Fruit fly (Drosophila melanogaster) whole organism, embryonic: ENCODE data around the gene Sqor.

Source experiments
- ATbp ChIP-seq: fragments of 200-800 bp; sonication (Bioruptor generic); optimal IDR thresholded peaks from 2 replicates; lab custom pipeline; 2017; ENCODE audit warnings: missing biosample characterization, mild to moderate bottlenecking, missing genetic modification characterization, missing genetic modification reagents
- Ada2b ChIP-seq: fragments of 200-800 bp; sonication (Bioruptor generic); IDR thresholded peaks from 2 replicates; pipeline ENCODE4 v1.3.6; 2022; ENCODE audit warnings: missing biosample characterization, missing genetic modification characterization
- Atf6 ChIP-seq: fragments of 200-800 bp; sonication (Bioruptor generic); IDR thresholded peaks from 2 replicates; pipeline ENCODE4 v1.3.6; 2022; ENCODE audit warnings: missing biosample characterization, missing genetic modification characterization
- Bteb2 ChIP-seq: fragments of 200-800 bp; sonication (Bioruptor generic); optimal IDR thresholded peaks from 2 replicates; lab custom pipeline; 2016; ENCODE audit warnings: missing biosample characterization, missing genetic modification characterization
- CG10147 ChIP-seq: fragments of 200-800 bp; sonication (Bioruptor generic); optimal IDR thresholded peaks from 2 replicates; lab custom pipeline; 2019; ENCODE audit warnings: missing biosample characterization, mild to moderate bottlenecking, missing genetic modification characterization, moderate library complexity
- CG11247 ChIP-seq: fragments of 200-800 bp; sonication (Bioruptor generic); IDR thresholded peaks from 2 replicates; pipeline ENCODE4 v1.3.6; 2022; ENCODE audit warnings: missing biosample characterization, missing genetic modification characterization
- CG11695 ChIP-seq: fragments of 200-800 bp; sonication (Bioruptor generic); IDR thresholded peaks from 3 replicates; pipeline ENCODE4 v1.3.6; 2022; ENCODE audit warnings: missing biosample characterization, missing genetic modification characterization
- CG13775 ChIP-seq: fragments of 200-800 bp; sonication (Bioruptor generic); optimal IDR thresholded peaks from 3 replicates; lab custom pipeline; 2017; ENCODE audit warnings: missing biosample characterization, mild to moderate bottlenecking, missing genetic modification characterization
- CG14965 ChIP-seq: fragments of 200-800 bp; sonication (Bioruptor generic); optimal IDR thresholded peaks from 2 replicates; lab custom pipeline; 2016; ENCODE audit warnings: missing biosample characterization, missing genetic modification characterization, borderline replicate concordance
- CG16779 ChIP-seq: fragments of 200-800 bp; sonication (Bioruptor generic); IDR thresholded peaks from 2 replicates; pipeline ENCODE4 v1.3.6; 2022; ENCODE audit warnings: missing biosample characterization, missing genetic modification characterization
- CG17361 ChIP-seq: fragments of 200-800 bp; sonication (Bioruptor generic); IDR thresholded peaks from 3 replicates; pipeline ENCODE4 v1.3.6; 2022; ENCODE audit warnings: missing biosample characterization, missing genetic modification characterization
- CG17385 ChIP-seq: fragments of 200-800 bp; sonication (Bioruptor generic); optimal IDR thresholded peaks from 3 replicates; lab custom pipeline; 2018; ENCODE audit warnings: missing biosample characterization, mild to moderate bottlenecking, missing genetic modification characterization
- CG17829 ChIP-seq: fragments of 200-800 bp; optimal IDR thresholded peaks from 2 replicates; lab custom pipeline; 2019; ENCODE audit warnings: missing biosample characterization, mild to moderate bottlenecking, missing genetic modification characterization, moderate library complexity
- CG18619 ChIP-seq: fragments of 200-800 bp; sonication (Bioruptor generic); optimal IDR thresholded peaks from 3 replicates; lab custom pipeline; 2017; ENCODE audit warnings: missing biosample characterization, mild to moderate bottlenecking, missing genetic modification characterization
- CG3407 ChIP-seq: fragments of 200-800 bp; sonication (Bioruptor generic); optimal IDR thresholded peaks from 2 replicates; lab custom pipeline; 2018; ENCODE audit warnings: missing biosample characterization, mild to moderate bottlenecking, missing genetic modification characterization
- CG34376 ChIP-seq: fragments of 200-800 bp; sonication (Bioruptor generic); optimal IDR thresholded peaks from 2 replicates; lab custom pipeline; 2018; ENCODE audit warnings: missing biosample characterization, mild to moderate bottlenecking, missing genetic modification characterization
- CG6765 ChIP-seq: fragments of 200-800 bp; sonication (Bioruptor generic); optimal IDR thresholded peaks from 3 replicates; lab custom pipeline; 2017; ENCODE audit warnings: missing biosample characterization, mild to moderate bottlenecking, missing genetic modification characterization
- CG7372 ChIP-seq: fragments of 200-800 bp; sonication (Bioruptor generic); IDR thresholded peaks from 2 replicates; pipeline ENCODE4 v1.3.6; 2022; ENCODE audit warnings: missing biosample characterization, missing genetic modification characterization
- CG7745 ChIP-seq: fragments of 200-800 bp; sonication (Bioruptor generic); optimal IDR thresholded peaks from 2 replicates; lab custom pipeline; 2018; ENCODE audit warnings: missing biosample characterization, mild to moderate bottlenecking, missing genetic modification characterization, moderate library complexity
- CG7786 ChIP-seq: fragments of 200-800 bp; sonication (Bioruptor generic); optimal IDR thresholded peaks from 2 replicates; lab custom pipeline; 2016; ENCODE audit warnings: missing biosample characterization, missing genetic modification characterization
- CG7839 ChIP-seq: fragments of 200-800 bp; sonication (Bioruptor generic); optimal IDR thresholded peaks from 3 replicates; lab custom pipeline; 2018; ENCODE audit warnings: missing biosample characterization, mild to moderate bottlenecking, missing genetic modification characterization, moderate library complexity
- CG9817 ChIP-seq: fragments of 200-800 bp; sonication (Bioruptor generic); optimal IDR thresholded peaks from 2 replicates; lab custom pipeline; 2018; ENCODE audit warnings: missing biosample characterization, mild to moderate bottlenecking, missing genetic modification characterization, moderate library complexity
- Dfd ChIP-seq, 2 experiments: fragments of >200 bp; optimal IDR thresholded peaks; 2 replicates each; lab custom pipeline; 2017; ENCODE audit warnings: missing biosample characterization in 2 of 2, missing genetic modification characterization in 2 of 2
- Doc2 ChIP-seq: fragments of 200-800 bp; sonication (Bioruptor generic); IDR thresholded peaks from 2 replicates; pipeline ENCODE4 v1.3.6; 2022; ENCODE audit warnings: missing biosample characterization, missing genetic modification characterization
- ERR ChIP-seq: fragments of 200-800 bp; sonication (Bioruptor generic); optimal IDR thresholded peaks from 2 replicates; lab custom pipeline; 2016; ENCODE audit warnings: missing biosample characterization, missing genetic modification characterization
- Elba2 ChIP-seq: fragments of 200-800 bp; sonication (Bioruptor generic); optimal IDR thresholded peaks from 3 replicates; lab custom pipeline; 2016; ENCODE audit warnings: missing biosample characterization, missing genetic modification characterization
- Ets65A ChIP-seq: fragments of 200-800 bp; sonication (Bioruptor generic); peaks from one replicate; lab custom pipeline; 2016; ENCODE audit warnings: missing biosample characterization, missing genetic modification characterization
- Fer1 ChIP-seq: fragments of 200-800 bp; sonication (Bioruptor generic); optimal IDR thresholded peaks from 2 replicates; lab custom pipeline; 2017; ENCODE audit warnings: missing biosample characterization, mild to moderate bottlenecking, missing genetic modification characterization
- GATAe ChIP-seq: fragments of 200-800 bp; sonication (Bioruptor generic); conservative IDR thresholded peaks from 2 replicates; pipeline ENCODE4 v1.3.6; 2022; ENCODE audit warnings: missing biosample characterization, missing genetic modification characterization
- Hmr ChIP-seq: fragments of 200-800 bp; sonication (Bioruptor generic); optimal IDR thresholded peaks from 3 replicates; lab custom pipeline; 2017; ENCODE audit warnings: mild to moderate bottlenecking, missing biosample characterization, missing genetic modification reagents, missing genetic modification characterization
- Hmx ChIP-seq: fragments of 200-800 bp; sonication (Bioruptor generic); optimal IDR thresholded peaks from 2 replicates; lab custom pipeline; 2016; ENCODE audit warnings: missing biosample characterization, missing genetic modification characterization
- Mes4 ChIP-seq: fragments of 200-800 bp; sonication (Bioruptor generic); optimal IDR thresholded peaks from 2 replicates; lab custom pipeline; 2016; ENCODE audit warnings: missing biosample characterization, missing genetic modification characterization
- NfI ChIP-seq: fragments of 200-800 bp; sonication (Bioruptor generic); optimal IDR thresholded peaks from 3 replicates; lab custom pipeline; 2018; ENCODE audit warnings: missing biosample characterization, mild to moderate bottlenecking, missing genetic modification characterization, moderate library complexity
- Six4 ChIP-seq: fragments of 200-800 bp; sonication (Bioruptor generic); optimal IDR thresholded peaks from 2 replicates; lab custom pipeline; 2016; ENCODE audit warnings: missing biosample characterization, missing genetic modification characterization
- Spps ChIP-seq: fragments of 200-800 bp; sonication (Bioruptor generic); optimal IDR thresholded peaks from 2 replicates; lab custom pipeline; 2018; ENCODE audit warnings: missing biosample characterization, mild to moderate bottlenecking, missing genetic modification characterization
- Taf1 ChIP-seq: fragments of 200-800 bp; sonication (Bioruptor generic); IDR thresholded peaks from 2 replicates; pipeline ENCODE4 v1.3.6; 2022; ENCODE audit warnings: missing biosample characterization, missing genetic modification characterization
- Tbp ChIP-seq: fragments of >200 bp; optimal IDR thresholded peaks from 2 replicates; lab custom pipeline; 2018; ENCODE audit warnings: missing biosample characterization, missing genetic modification characterization
- Trl ChIP-seq, 3 experiments: fragments of >200 bp in 2 of 3; fragments of 200-800 bp in 1 of 3; sonication (Bioruptor generic) in 1 of 3; optimal IDR thresholded peaks; 2 replicates in 1 of 3; 3 replicates in 2 of 3; lab custom pipeline; 2016 to 2017; ENCODE audit warnings: missing biosample characterization in 1 of 3, missing genetic modification characterization in 1 of 3
- Usf ChIP-seq: fragments of 200-800 bp; sonication (Bioruptor generic); optimal IDR thresholded peaks from 2 replicates; lab custom pipeline; 2017; ENCODE audit warnings: missing genotype, missing biosample characterization, missing genetic modification characterization
- bcd ChIP-seq: fragments of 200-800 bp; sonication (Bioruptor generic); optimal IDR thresholded peaks from 2 replicates; lab custom pipeline; 2017; ENCODE audit warnings: missing biosample characterization, mild to moderate bottlenecking, missing genetic modification characterization
- crol ChIP-seq: fragments of 200-800 bp; sonication (Bioruptor generic); IDR thresholded peaks from 2 replicates; pipeline ENCODE4 v1.3.6; 2022; ENCODE audit warnings: missing biosample characterization, missing genetic modification characterization
- esg ChIP-seq: fragments of 200-800 bp; sonication (Bioruptor generic); conservative IDR thresholded peaks from 2 replicates; pipeline ENCODE4 v1.3.6; 2022; ENCODE audit warnings: missing biosample characterization, missing genetic modification characterization
- lmd ChIP-seq: fragments of 200-800 bp; sonication (Bioruptor generic); IDR thresholded peaks from 2 replicates; pipeline ENCODE4 v1.3.6; 2022; ENCODE audit warnings: missing biosample characterization, missing genetic modification characterization
- lola ChIP-seq, 3 experiments: fragments of >200 bp in 2 of 3; fragments of 200-800 bp in 1 of 3; sonication (Bioruptor generic) in 1 of 3; optimal IDR thresholded peaks; 2 replicates each; lab custom pipeline; 2017 to 2019; ENCODE audit warnings: missing biosample characterization in 3 of 3, missing genetic modification characterization in 3 of 3, mild to moderate bottlenecking in 1 of 3, moderate library complexity in 1 of 3
- pita ChIP-seq: fragments of 200-800 bp; sonication (Bioruptor generic); optimal IDR thresholded peaks from 2 replicates; lab custom pipeline; 2017; ENCODE audit warnings: missing biosample characterization, mild to moderate bottlenecking, missing genetic modification characterization
- repo ChIP-seq: fragments of 200-800 bp; sonication (Bioruptor generic); optimal IDR thresholded peaks from 2 replicates; lab custom pipeline; 2016; ENCODE audit warnings: missing biosample characterization, missing genetic modification characterization
- slbo ChIP-seq: fragments of 200-800 bp; sonication (Bioruptor generic); IDR thresholded peaks from 2 replicates; pipeline ENCODE4 v1.3.6; 2022; ENCODE audit warnings: missing biosample characterization, missing genetic modification characterization
- sna ChIP-seq: fragments of 200-800 bp; sonication (Bioruptor generic); IDR thresholded peaks from 2 replicates; pipeline ENCODE4 v1.3.6; 2022; ENCODE audit warnings: missing biosample characterization, missing genetic modification characterization; ENCODE audit not compliant: partially characterized antibody
- sob ChIP-seq: fragments of 200-800 bp; sonication (Bioruptor generic); IDR thresholded peaks from 2 replicates; pipeline ENCODE4 v1.3.6; 2022; ENCODE audit warnings: missing biosample characterization, missing genetic modification characterization
- zen ChIP-seq: fragments of 200-800 bp; sonication (Bioruptor generic); optimal IDR thresholded peaks from 3 replicates; lab custom pipeline; 2018; ENCODE audit warnings: missing biosample characterization, mild to moderate bottlenecking, missing genetic modification characterization, moderate library complexity
- zen2 ChIP-seq: fragments of 200-800 bp; sonication (Bioruptor generic); IDR thresholded peaks from 3 replicates; pipeline ENCODE4 v1.3.6; 2022; ENCODE audit warnings: missing biosample characterization, missing genetic modification characterization; ENCODE audit not compliant: partially characterized antibody

Sqor gene

DNA sequence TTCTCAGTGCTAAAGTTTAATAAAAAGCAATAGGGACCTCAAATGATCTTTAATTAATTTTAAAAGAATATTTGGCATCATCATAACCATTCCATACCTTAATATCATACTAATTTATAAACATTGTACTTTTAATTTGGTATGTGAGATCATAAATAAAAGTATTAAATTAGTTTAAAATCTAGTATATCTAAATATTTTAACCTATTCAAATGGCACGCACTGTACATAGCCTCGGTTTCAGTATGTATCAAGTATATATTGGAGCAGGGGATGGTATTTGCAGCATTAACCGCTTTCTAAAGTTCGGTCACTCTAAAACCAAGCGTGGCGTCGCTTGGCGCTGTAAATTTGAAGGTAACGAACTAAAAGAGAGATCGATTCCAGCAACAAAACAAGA, 2.5 kb downstream of the Sqor start, which contains the start of gene pav (continued):
- no peak for TF ChIP-seq Usf (GFP tag; lab: Kevin White, UChicago)
- TF ChIP-seq CG16779 (GFP tag; lab: Robert Waterston, UW): no peak
- TF ChIP-seq Tbp (GFP tag; lab: Kevin White, UChicago): no peak
- TF ChIP-seq Six4 (GFP tag; lab: Kevin White, UChicago): no peak
- TF ChIP-seq Ada2b (GFP tag; lab: Robert Waterston, UW): peak; percentile 56
- no peak for TF ChIP-seq repo (GFP tag; lab: Kevin White, UChicago)
- TF ChIP-seq Elba2 (GFP tag; lab: Kevin White, UChicago): peak; percentile 9
- peak; percentile 58 for TF ChIP-seq lmd (GFP tag; lab: Robert Waterston, UW)
- TF ChIP-seq CG3407 (GFP tag; lab: Kevin White, UChicago): no peak
- TF ChIP-seq CG9817: peak; percentile 50
- peak in 1 of 3 experiments; percentile 30 for TF ChIP-seq lola (GFP tag; optimal IDR thresholded peaks at IDR 0.05; lab: Kevin White, UChicago)
- TF ChIP-seq Spps (tag; lab: Kevin White, UChicago): no peak
- TF ChIP-seq Ets65A (GFP tag; lab: Kevin White, UChicago): no peak
- no peak for TF ChIP-seq CG18619 (GFP tag; lab: Kevin White, UChicago)
- TF ChIP-seq CG10147 (GFP tag; lab: Kevin White, UChicago): no peak
- TF ChIP-seq sob (GFP tag; lab: Robert Waterston, UW): peak; percentile 49
- no peak for TF ChIP-seq esg (GFP tag; lab: Robert Waterston, UW)
- peak; percentile 26; the same call in 1 of the 2 replicates for TF ChIP-seq Atf6
- no peak for TF ChIP-seq GATAe (GFP tag; lab: Robert Waterston, UW)
- TF ChIP-seq zen2 (GFP tag; lab: Robert Waterston, UW): no peak
- TF ChIP-seq CG17385 (GFP tag; lab: Kevin White, UChicago): no peak
- no peak for TF ChIP-seq CG7745
- TF ChIP-seq CG11695 (GFP tag; lab: Robert Waterston, UW): peak; percentile 80
- no peak for TF ChIP-seq Trl (optimal IDR thresholded peaks at IDR 0.05; lab: Kevin White, UChicago)
- no peak for TF ChIP-seq Trl (GFP tag; optimal IDR thresholded peaks at IDR 0.05; lab: Kevin White, UChicago)
- no peak for TF ChIP-seq Hmr (GFP tag; lab: Kevin White, UChicago)
- TF ChIP-seq CG7839: no peak
- no peak for TF ChIP-seq Mes4
- TF ChIP-seq Fer1: no peak
- no peak for TF ChIP-seq Bteb2 (GFP tag; lab: Kevin White, UChicago)
- no peak for TF ChIP-seq ERR (GFP tag; lab: Kevin White, UChicago)
- peak; percentile 62 for TF ChIP-seq CG17829 (tag; lab: Kevin White, UChicago)
- no peak for TF ChIP-seq CG7786 (GFP tag; lab: Kevin White, UChicago)
- no peak for TF ChIP-seq CG11247
- no peak for TF ChIP-seq ATbp (GFP tag; lab: Kevin White, UChicago)
- peak; percentile 48 for TF ChIP-seq zen (tag; lab: Kevin White, UChicago)
- no peak for TF ChIP-seq pita (GFP tag; lab: Kevin White, UChicago)
- TF ChIP-seq Hmx (GFP tag; lab: Kevin White, UChicago): no peak
- TF ChIP-seq Taf1 (GFP tag; lab: Robert Waterston, UW): peak; percentile 39; the same call in 1 of the 2 replicates
- TF ChIP-seq CG7372 (GFP tag; lab: Robert Waterston, UW): peak; percentile 58
- no peak for TF ChIP-seq crol (GFP tag; lab: Robert Waterston, UW)
- no peak for TF ChIP-seq CG6765
- TF ChIP-seq bcd (GFP tag; lab: Kevin White, UChicago): no peak
- TF ChIP-seq Doc2 (GFP tag; lab: Robert Waterston, UW): no peak
- no peak for TF ChIP-seq Dfd (GFP tag; optimal IDR thresholded peaks at IDR 0.05; lab: Kevin White, UChicago)
- no peak for TF ChIP-seq sna (GFP tag; lab: Robert Waterston, UW)
- peak; percentile 40; the same call in 1 of the 2 replicates for TF ChIP-seq slbo (GFP tag; lab: Robert Waterston, UW)
- no peak for TF ChIP-seq CG34376
- TF ChIP-seq CG14965 (GFP tag; lab: Kevin White, UChicago): no peak
- TF ChIP-seq CG17361 (GFP tag; lab: Robert Waterston, UW): no peak
- peak; percentile 30 for TF ChIP-seq CG13775 (GFP tag; lab: Kevin White, UChicago)
- no peak for TF ChIP-seq NfI (GFP tag; lab: Kevin White, UChicago)
